Worm (Caenorhabditis elegans) whole organism, midembryonic: Measurements from ENCODE around the gene glc-1.

Experiments used
- T22C8.4 ChIP-seq: fragments of 200-800 bp; sonication (Bioruptor generic); IDR thresholded peaks from 2 replicates; pipeline ENCODE4 v1.3.6; 2022; ENCODE audit warnings: missing genetic modification characterization, missing compliant biosample characterization
- cog-1 ChIP-seq: sonication (generic microtip); optimal IDR thresholded peaks from 2 replicates; lab custom pipeline; 2016; ENCODE audit warnings: missing genetic modification characterization, missing compliant biosample characterization
- flt-1 ChIP-seq: fragments of 200-800 bp; sonication (Bioruptor generic); IDR thresholded peaks from 2 replicates; pipeline ENCODE4 v1.3.6; 2022; ENCODE audit warnings: missing genetic modification characterization, missing compliant biosample characterization
- klf-2 ChIP-seq: fragments of 200-800 bp; sonication (Bioruptor generic); conservative IDR thresholded peaks from 2 replicates; pipeline ENCODE4 v1.3.6; 2022; ENCODE audit warnings: missing genetic modification reagents, missing genetic modification characterization, missing compliant biosample characterization
- med-1 ChIP-seq: sonication (generic microtip); optimal IDR thresholded peaks from 2 replicates; lab custom pipeline; 2017; ENCODE audit warnings: missing genetic modification characterization, mild to moderate bottlenecking, missing compliant biosample characterization, antibody characterized with exemption, missing genetic modification reagents; ENCODE audit not compliant: insufficient read depth
- ref-1 ChIP-seq: fragments of 200-800 bp; sonication (Bioruptor generic); conservative IDR thresholded peaks from 2 replicates; pipeline ENCODE4 v1.3.6; 2022; ENCODE audit warnings: missing genetic modification reagents, missing genetic modification characterization, missing compliant biosample characterization
- tab-1 ChIP-seq: fragments of 200-800 bp; sonication (Bioruptor generic); IDR thresholded peaks from 2 replicates; pipeline ENCODE4 v1.3.6; 2022; ENCODE audit warnings: missing genetic modification characterization, missing compliant biosample characterization
- ztf-23 ChIP-seq: fragments of 200-800 bp; sonication (Bioruptor generic); IDR thresholded peaks from 2 replicates; pipeline ENCODE4 v1.3.6; 2022; ENCODE audit warnings: missing genetic modification reagents, missing genetic modification characterization, missing compliant biosample characterization
- ztf-29 ChIP-seq: fragments of 200-800 bp; sonication (Bioruptor generic); IDR thresholded peaks from 2 replicates; pipeline ENCODE4 v1.3.6; 2022; ENCODE audit warnings: missing genetic modification reagents, missing genetic modification characterization, missing compliant biosample characterization

DNA sequence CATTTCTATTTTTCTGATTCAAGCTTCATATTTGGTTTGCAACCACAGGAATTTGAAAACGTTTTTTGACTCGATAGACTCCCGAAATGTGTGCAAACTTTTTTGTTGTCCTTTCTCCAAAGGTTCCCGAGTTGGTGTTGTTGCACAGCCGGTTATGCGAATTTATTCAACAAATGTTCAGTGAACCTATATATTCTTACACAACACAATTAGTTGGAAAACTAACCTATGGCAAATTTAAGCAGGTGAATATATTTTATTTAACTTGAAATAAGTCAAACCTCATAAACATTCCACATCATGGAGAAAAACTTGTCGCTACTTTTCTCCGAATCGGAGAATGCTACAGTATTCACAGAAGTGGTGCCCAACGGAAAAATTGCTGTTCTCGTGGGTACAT, 36.1 kb upstream of the glc-1 start, which contains the start of gene srz-14:
- TF ChIP-seq klf-2 (no peak), med-1 (GFP tag; lab: Kevin White, UChicago) (no peak), ref-1 (GFP tag; lab: Robert Waterston, UW) (no peak), tab-1 (GFP tag; lab: Robert Waterston, UW) (no peak), T22C8.4 (no peak), ztf-29 (GFP tag; lab: Robert Waterston, UW) (no peak), ztf-23 (GFP tag; lab: Robert Waterston, UW) (no peak), flt-1 (no peak), cog-1 (tag; lab: Kevin White, UChicago) (no peak)
